Worm (Caenorhabditis elegans): ENCODE measurements around the gene C18D11.9.

C18D11.9 gene

ce11 chrIII:11829585-11830195 lies 20.8 kb downstream of the C18D11.9 start:
- TF ChIP-seq snpc-4 (tag; optimal IDR thresholded peaks at IDR 0.05) = no peak
- no peak for TF ChIP-seq ztf-11 (tag; optimal IDR thresholded peaks at IDR 0.05)
- TF ChIP-seq mep-1 (tag; optimal IDR thresholded peaks at IDR 0.05) = no peak
- no peak for TF ChIP-seq ces-1 (GFP tag; optimal IDR thresholded peaks at IDR 0.05)
- no peak for TF ChIP-seq unc-39 (tag; optimal IDR thresholded peaks at IDR 0.05)

- TF ChIP-seq sem-2 (GFP tag; optimal IDR thresholded peaks at IDR 0.05) (no peak), sptf-1 (tag; optimal IDR thresholded peaks at IDR 0.05) (peak; percentile 52)
These were observed 21.9 kb downstream of the C18D11.9 start for ce11 chrIII:11830522-11831489.

- TF ChIP-seq drap-1 (GFP tag; optimal IDR thresholded peaks at IDR 0.05) = no peak
- TF ChIP-seq nhr-237 (tag; optimal IDR thresholded peaks at IDR 0.05) = no peak
- no peak for TF ChIP-seq pha-4 (tag; optimal IDR thresholded peaks at IDR 0.05)
- no peak for TF ChIP-seq tbx-8 (GFP tag; optimal IDR thresholded peaks at IDR 0.05)
- no peak for TF ChIP-seq unc-39 (tag; optimal IDR thresholded peaks at IDR 0.05)
- TF ChIP-seq blmp-1 (tag; optimal IDR thresholded peaks at IDR 0.05) = no peak
- TF ChIP-seq elt-1 (tag; optimal IDR thresholded peaks at IDR 0.05; ENCODE audit: borderline replicate concordance, insufficient read depth) = no peak
- TF ChIP-seq ceh-43 (GFP tag; optimal IDR thresholded peaks at IDR 0.05) = no peak
- no peak for TF ChIP-seq mab-5 (tag; optimal IDR thresholded peaks at IDR 0.05)
- TF ChIP-seq mep-1 (tag; optimal IDR thresholded peaks at IDR 0.05) = no peak
These were observed 24.5 kb downstream of the C18D11.9 start for ce11 chrIII:11833449-11833848.

ce11 chrIII:11834168-11834567 lies 25.2 kb downstream of the C18D11.9 start:
- TF ChIP-seq mep-1 (tag; optimal IDR thresholded peaks at IDR 0.05) (no peak), hlh-1 (tag; optimal IDR thresholded peaks at IDR 0.05) (peak; percentile 27), sptf-1 (tag; optimal IDR thresholded peaks at IDR 0.05) (peak; percentile 22), nhr-12 (tag; optimal IDR thresholded peaks at IDR 0.05) (no peak), M03D4.4 (tag; optimal IDR thresholded peaks at IDR 0.05) (no peak), elt-1 (tag; optimal IDR thresholded peaks at IDR 0.05; ENCODE audit: borderline replicate concordance, insufficient read depth) (no peak)

ce11 chrIII:11834783-11835182 lies 25.9 kb downstream of the C18D11.9 start:
- TF ChIP-seq tbx-8 (GFP tag; optimal IDR thresholded peaks at IDR 0.05) (no peak), hlh-1 (tag; optimal IDR thresholded peaks at IDR 0.05) (peak; percentile 9)

- TF ChIP-seq sem-2 (GFP tag; optimal IDR thresholded peaks at IDR 0.05) (no peak), zip-8 (tag; optimal IDR thresholded peaks at IDR 0.05) (peak; percentile 31)
These were observed 27.1 kb downstream of the C18D11.9 start for ce11 chrIII:11836054-11836453.

- TF ChIP-seq lin-13 (tag; optimal IDR thresholded peaks at IDR 0.05) (no peak), unc-62 (GFP tag; optimal IDR thresholded peaks at IDR 0.05) (no peak), unc-120 (tag; optimal IDR thresholded peaks at IDR 0.05; ENCODE audit: poor library complexity, severe bottlenecking) (no peak), ceh-39 (tag; optimal IDR thresholded peaks at IDR 0.05) (no peak), pha-4 (tag; optimal IDR thresholded peaks at IDR 0.05) (no peak), ham-2 (GFP tag; optimal IDR thresholded peaks at IDR 0.05) (no peak), bed-3 (GFP tag; optimal IDR thresholded peaks at IDR 0.05) (no peak), sem-2 (GFP tag; optimal IDR thresholded peaks at IDR 0.05) (no peak), elt-3 (tag; optimal IDR thresholded peaks at IDR 0.05) (no peak), unc-39 (tag; optimal IDR thresholded peaks at IDR 0.05) (no peak), mls-2 (tag; optimal IDR thresholded peaks at IDR 0.05) (no peak), flh-1 (GFP tag; optimal IDR thresholded peaks at IDR 0.05) (no peak), hlh-1 (tag; optimal IDR thresholded peaks at IDR 0.05) (no peak), mab-5 (tag; optimal IDR thresholded peaks at IDR 0.05) (no peak), mep-1 (tag; optimal IDR thresholded peaks at IDR 0.05) (no peak), snpc-4 (tag; optimal IDR thresholded peaks at IDR 0.05) (no peak), lsy-2 (tag; optimal IDR thresholded peaks at IDR 0.05) (no peak), nhr-12 (tag; optimal IDR thresholded peaks at IDR 0.05) (no peak), M03D4.4 (tag; optimal IDR thresholded peaks at IDR 0.05) (no peak), ceh-43 (GFP tag; optimal IDR thresholded peaks at IDR 0.05) (no peak)
These were observed 27.8 kb downstream of the C18D11.9 start for ce11 chrIII:11836734-11837133.

Data from whole organism, mixed stage, embryonic.